Fruit fly (Drosophila melanogaster) whole organism, wandering third instar larva: Measurements from ENCODE around the gene Phs.

Experiments
- Abd-B ChIP-seq: fragments of >200 bp; optimal IDR thresholded peaks from 2 replicates; lab custom pipeline; 2017; ENCODE audit warnings: missing biosample characterization, missing genetic modification characterization
- CG32264 ChIP-seq: fragments of 200-800 bp; sonication (Bioruptor generic); optimal IDR thresholded peaks from 2 replicates; lab custom pipeline; 2016; ENCODE audit warnings: missing biosample characterization, missing genetic modification characterization
- CG9705 ChIP-seq: fragments of 200-800 bp; sonication (Bioruptor generic); optimal IDR thresholded peaks from 2 replicates; lab custom pipeline; 2018; ENCODE audit warnings: missing biosample characterization, mild to moderate bottlenecking, missing genetic modification characterization
- CrebA ChIP-seq: fragments of 200-800 bp; sonication (Bioruptor generic); optimal IDR thresholded peaks from 2 replicates; lab custom pipeline; 2016; ENCODE audit warnings: missing biosample characterization, mild to moderate bottlenecking, missing genetic modification characterization, borderline replicate concordance
- Dfd ChIP-seq: fragments of >200 bp; optimal IDR thresholded peaks from 2 replicates; lab custom pipeline; 2017; ENCODE audit warnings: missing biosample characterization, missing genetic modification characterization
- Dif ChIP-seq: fragments of 200-275, 200-300 bp; sonication (Bioruptor generic); optimal IDR thresholded peaks from 2 replicates; lab custom pipeline; 2018; ENCODE audit warnings: missing biosample characterization, missing genetic modification characterization; ENCODE audit not compliant: partially characterized antibody
- GATAd ChIP-seq: sonication (Bioruptor generic); optimal IDR thresholded peaks from 2 replicates; lab custom pipeline; 2016; ENCODE audit warnings: missing biosample characterization, missing genetic modification characterization
- HLH106 ChIP-seq: fragments of 200-800 bp; optimal IDR thresholded peaks from 3 replicates; lab custom pipeline; 2019; ENCODE audit warnings: missing biosample characterization, mild to moderate bottlenecking, missing genetic modification characterization, moderate library complexity
- Hnf4 ChIP-seq: fragments of 200-800 bp; sonication (Bioruptor generic); optimal IDR thresholded peaks from 2 replicates; lab custom pipeline; 2016; ENCODE audit warnings: missing biosample characterization, mild to moderate bottlenecking, missing genetic modification characterization
- Hr78 ChIP-seq: fragments of >200 bp; optimal IDR thresholded peaks from 2 replicates; lab custom pipeline; 2017; ENCODE audit warnings: missing biosample characterization, missing genetic modification characterization
- Hr83 ChIP-seq: fragments of 200-300 bp; sonication (Bioruptor generic); optimal IDR thresholded peaks from 2 replicates; lab custom pipeline; 2016; ENCODE audit warnings: missing biosample characterization, mild to moderate bottlenecking, missing genetic modification characterization, moderate library complexity; ENCODE audit not compliant: poor library complexity, severe bottlenecking
- Jra ChIP-seq: sonication (Bioruptor generic); optimal IDR thresholded peaks from 2 replicates; lab custom pipeline; 2016; ENCODE audit warnings: missing biosample characterization, missing genetic modification characterization
- Mio ChIP-seq: sonication (Bioruptor generic); optimal IDR thresholded peaks from 2 replicates; lab custom pipeline; 2016; ENCODE audit warnings: missing biosample characterization, missing genetic modification characterization
- Myc ChIP-seq: fragments of >200 bp; optimal IDR thresholded peaks from 2 replicates; lab custom pipeline; 2017
- N ChIP-seq: fragments of >200 bp; optimal IDR thresholded peaks from 2 replicates; lab custom pipeline; 2018; ENCODE audit warnings: missing biosample characterization, missing external identifiers, missing genetic modification characterization
- OdsH ChIP-seq: fragments of 200-800 bp; sonication (Bioruptor generic); optimal IDR thresholded peaks from 2 replicates; lab custom pipeline; 2016; ENCODE audit warnings: missing biosample characterization, mild to moderate bottlenecking, missing genetic modification characterization
- Rel ChIP-seq, 2 experiments: fragments of 200-800 bp; sonication (Bioruptor generic) in 1 of 2; optimal IDR thresholded peaks; 2 replicates in 1 of 2; 3 replicates in 1 of 2; lab custom pipeline; 2016 to 2019; ENCODE audit warnings: mild to moderate bottlenecking in 2 of 2, missing biosample characterization in 2 of 2, missing genetic modification characterization in 2 of 2, moderate library complexity in 1 of 2
- Sp1 ChIP-seq: fragments of 200-800 bp; sonication (Bioruptor generic); optimal IDR thresholded peaks from 3 replicates; lab custom pipeline; 2019; ENCODE audit warnings: missing biosample characterization, mild to moderate bottlenecking, missing genetic modification characterization, moderate library complexity
- Vsx2 ChIP-seq: fragments of 200-300, 225-300 bp; sonication (Bioruptor generic); optimal IDR thresholded peaks from 2 replicates; lab custom pipeline; 2018; ENCODE audit warnings: missing biosample characterization, missing genetic modification characterization; ENCODE audit not compliant: partially characterized antibody
- br ChIP-seq: fragments of 200-800 bp; sonication (Bioruptor generic); optimal IDR thresholded peaks from 2 replicates; lab custom pipeline; 2016; ENCODE audit warnings: missing biosample characterization, missing genetic modification characterization
- brk ChIP-seq: fragments of 200-800 bp; sonication (Bioruptor generic); optimal IDR thresholded peaks from 2 replicates; lab custom pipeline; 2016; ENCODE audit warnings: missing biosample characterization, mild to moderate bottlenecking, missing genetic modification characterization
- dl ChIP-seq, 2 experiments: fragments of 175-275, 200-275 bp in 1 of 2; fragments of 200-275 bp in 1 of 2; sonication (Bioruptor generic); optimal IDR thresholded peaks; lab custom pipeline; 2018; ENCODE audit warnings: mild to moderate bottlenecking in 2 of 2, missing biosample characterization in 2 of 2, missing genetic modification characterization in 2 of 2, moderate library complexity in 2 of 2; ENCODE audit not compliant: partially characterized antibody in 2 of 2, insufficient read depth in 1 of 2
- dmrt93B ChIP-seq: fragments of 200-800 bp; sonication (Bioruptor generic); optimal IDR thresholded peaks from 2 replicates; lab custom pipeline; 2018; ENCODE audit warnings: missing biosample characterization, mild to moderate bottlenecking, missing genetic modification characterization
- dsf ChIP-seq: sonication (Bioruptor generic); optimal IDR thresholded peaks from 2 replicates; lab custom pipeline; 2016; ENCODE audit warnings: missing biosample characterization, missing genetic modification characterization, borderline replicate concordance
- ey ChIP-seq: fragments of 200-800 bp; sonication (Bioruptor generic); optimal IDR thresholded peaks from 2 replicates; lab custom pipeline; 2016; ENCODE audit warnings: missing biosample characterization, missing genetic modification characterization
- foxo ChIP-seq, 2 experiments: fragments of 200-800 bp; sonication (Bioruptor generic); optimal IDR thresholded peaks; 2 replicates in 1 of 2; 3 replicates in 1 of 2; lab custom pipeline; 2016 to 2017; ENCODE audit warnings: missing biosample characterization in 2 of 2, missing genetic modification characterization in 2 of 2
- fru ChIP-seq: fragments of 200-800 bp; sonication (Bioruptor generic); optimal IDR thresholded peaks from 3 replicates; lab custom pipeline; 2016; ENCODE audit warnings: missing biosample characterization, mild to moderate bottlenecking, missing genetic modification characterization
- h ChIP-seq: fragments of 200-800 bp; sonication (Bioruptor generic); optimal IDR thresholded peaks from 3 replicates; lab custom pipeline; 2016; ENCODE audit warnings: missing biosample characterization, mild to moderate bottlenecking, missing genetic modification characterization
- jim ChIP-seq: fragments of 175-275, 200-325 bp; sonication (Bioruptor generic); optimal IDR thresholded peaks from 2 replicates; lab custom pipeline; 2016; ENCODE audit warnings: missing biosample characterization, mild to moderate bottlenecking, missing genetic modification characterization
- lola ChIP-seq: fragments of >200 bp; optimal IDR thresholded peaks from 2 replicates; lab custom pipeline; 2017; ENCODE audit warnings: missing biosample characterization, missing genetic modification characterization
- pan ChIP-seq: fragments of >200 bp; optimal IDR thresholded peaks from 2 replicates; lab custom pipeline; 2017
- psq ChIP-seq: fragments of 200-800 bp; sonication (Bioruptor generic); optimal IDR thresholded peaks from 3 replicates; lab custom pipeline; 2017; ENCODE audit warnings: missing biosample characterization, mild to moderate bottlenecking, missing genetic modification characterization, moderate library complexity
- rgr ChIP-seq: fragments of 200-800 bp; sonication (Bioruptor generic); optimal IDR thresholded peaks from 3 replicates; lab custom pipeline; 2016; ENCODE audit warnings: missing biosample characterization, mild to moderate bottlenecking, missing genetic modification characterization
- sage ChIP-seq: fragments of 200-800 bp; sonication (Bioruptor generic); optimal IDR thresholded peaks from 2 replicates; lab custom pipeline; 2016; ENCODE audit warnings: missing biosample characterization, mild to moderate bottlenecking, missing genetic modification characterization
- sv ChIP-seq: fragments of 200-800 bp; sonication (Bioruptor generic); optimal IDR thresholded peaks from 3 replicates; lab custom pipeline; 2016; ENCODE audit warnings: missing biosample characterization, missing genetic modification characterization
- tai ChIP-seq: sonication (Bioruptor generic); optimal IDR thresholded peaks from 2 replicates; lab custom pipeline; 2016; ENCODE audit warnings: missing biosample characterization, missing genetic modification characterization
- usp ChIP-seq: fragments of >200 bp; optimal IDR thresholded peaks from 2 replicates; lab custom pipeline; 2017; ENCODE audit warnings: missing biosample characterization, missing genetic modification characterization
- woc ChIP-seq: sonication (Bioruptor generic); optimal IDR thresholded peaks from 2 replicates; lab custom pipeline; 2016; ENCODE audit warnings: missing biosample characterization, mild to moderate bottlenecking, missing genetic modification characterization

Phs gene

DNA sequence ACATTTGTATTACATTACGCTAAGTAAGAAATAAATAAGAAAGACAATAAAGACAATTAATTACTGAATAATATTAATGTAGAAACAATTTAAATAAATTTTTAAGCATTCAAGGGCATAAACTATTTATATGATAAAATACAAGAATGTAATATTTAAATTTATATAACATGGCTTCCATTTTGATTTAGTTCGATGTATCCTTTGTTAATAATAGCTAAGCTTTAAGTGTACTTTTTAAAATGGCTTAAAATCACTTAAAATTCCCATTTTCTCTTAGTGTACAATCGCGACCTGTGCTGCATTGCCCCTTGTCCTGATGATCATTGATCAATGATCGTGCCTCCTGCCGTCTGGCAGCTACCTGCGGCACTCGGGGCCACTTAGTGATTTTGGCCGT, 50.8 kb downstream of the Phs start:
- TF ChIP-seq fru (GFP tag; lab: Kevin White, UChicago) (peak; percentile 32), CG9705 (GFP tag; lab: Kevin White, UChicago) (no peak), dsf (GFP tag; lab: Kevin White, UChicago) (no peak), tai (GFP tag; lab: Kevin White, UChicago) (no peak), Mio (GFP tag; lab: Kevin White, UChicago) (no peak), HLH106 (peak; percentile 54), dmrt93B (GFP tag; lab: Kevin White, UChicago) (peak; percentile 40), sage (no peak), psq (peak; percentile 54), br (no peak), Hr78 (GFP tag; lab: Kevin White, UChicago) (no peak), pan (no peak), CG32264 (GFP tag; lab: Kevin White, UChicago) (no peak), rgr (peak; percentile 56), foxo (GFP tag; optimal IDR thresholded peaks at IDR 0.05; lab: Kevin White, UChicago) (peak in 1 of 2 experiments; percentile 55), Myc (lab: Kevin White, UChicago) (no peak), usp (GFP tag; lab: Kevin White, UChicago) (no peak), Sp1 (GFP tag; lab: Kevin White, UChicago) (peak; percentile 71), woc (GFP tag; lab: Kevin White, UChicago) (no peak), N (GFP tag; lab: Kevin White, UChicago) (no peak), brk (GFP tag; lab: Kevin White, UChicago) (no peak), CrebA (GFP tag; lab: Kevin White, UChicago) (no peak), Vsx2 (GFP tag; lab: Kevin White, UChicago) (no peak), sv (GFP tag; lab: Kevin White, UChicago) (no peak), h (GFP tag; lab: Kevin White, UChicago) (peak; percentile 25), Hr83 (GFP tag; lab: Kevin White, UChicago) (no peak), Jra (GFP tag; lab: Kevin White, UChicago) (no peak), dl (GFP tag; optimal IDR thresholded peaks at IDR 0.05; lab: Kevin White, UChicago; ENCODE audit: insufficient read depth in 1 of 2, partially characterized antibody in 2 of 2) (no peak), OdsH (peak; percentile 65), jim (GFP tag; lab: Kevin White, UChicago) (no peak), Abd-B (no peak), lola (no peak), ey (GFP tag; lab: Kevin White, UChicago) (no peak), Dfd (GFP tag; lab: Kevin White, UChicago) (no peak), Hnf4 (GFP tag; lab: Kevin White, UChicago) (no peak), GATAd (GFP tag; lab: Kevin White, UChicago) (no peak), Dif (GFP tag; lab: Kevin White, UChicago) (no peak), Rel (GFP tag; optimal IDR thresholded peaks at IDR 0.05; lab: Kevin White, UChicago) (no peak), Rel (tag; optimal IDR thresholded peaks at IDR 0.05; lab: Kevin White, UChicago) (no peak)

DNA sequence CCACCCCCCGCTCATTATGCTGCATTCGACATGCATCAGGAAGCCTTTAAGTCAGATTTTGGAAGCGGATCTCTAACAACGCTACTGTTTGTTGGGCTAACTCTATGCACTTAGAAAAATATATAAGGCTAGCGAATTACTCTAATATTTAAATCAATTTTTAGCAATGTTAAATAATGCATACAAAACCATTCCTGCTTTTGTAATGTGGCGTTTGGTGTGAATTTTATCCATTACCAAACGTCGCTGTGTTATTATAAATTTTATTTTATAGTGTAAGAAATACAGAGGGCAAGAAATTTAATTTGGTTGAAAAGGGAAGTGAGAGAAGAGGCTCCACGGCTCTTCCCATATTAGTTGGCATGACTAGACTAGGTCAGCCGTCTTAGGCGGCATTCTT, 53.1 kb downstream of the Phs start:
- TF ChIP-seq N (GFP tag; lab: Kevin White, UChicago) = no peak
- TF ChIP-seq Sp1 (GFP tag; lab: Kevin White, UChicago) = no peak
- TF ChIP-seq Abd-B = no peak
